Fruit fly (Drosophila melanogaster) whole organism, prepupa: ENCODE data around the gene erm.

Experiments
- Blimp-1 ChIP-seq: fragments of 200-800 bp; sonication (Bioruptor generic); optimal IDR thresholded peaks from 3 replicates; lab custom pipeline; 2017; ENCODE audit warnings: missing biosample characterization, missing genetic modification characterization, mild to moderate bottlenecking, moderate library complexity, missing genetic modification reagents
- CG11294 ChIP-seq: fragments of 200-800 bp; sonication (Bioruptor generic); IDR thresholded peaks from 2 replicates; pipeline ENCODE4 v1.3.6; 2022; ENCODE audit warnings: missing biosample characterization, missing genetic modification characterization
- CG11902 ChIP-seq: fragments of 200-800 bp; sonication (Bioruptor generic); optimal IDR thresholded peaks from 3 replicates; lab custom pipeline; 2016; ENCODE audit warnings: missing biosample characterization, missing genetic modification characterization
- CG15336 ChIP-seq: fragments of 200-800 bp; sonication (Bioruptor generic); IDR thresholded peaks from 2 replicates; pipeline ENCODE4 v1.3.6; 2022; ENCODE audit warnings: missing biosample characterization, missing genetic modification characterization
- CG16779 ChIP-seq: fragments of 200-800 bp; sonication (Bioruptor generic); optimal IDR thresholded peaks from 3 replicates; lab custom pipeline; 2017; ENCODE audit warnings: missing biosample characterization, mild to moderate bottlenecking, missing genetic modification characterization
- CG31627 ChIP-seq: fragments of 200-800 bp; sonication (Bioruptor generic); optimal IDR thresholded peaks from 3 replicates; lab custom pipeline; 2016; ENCODE audit warnings: missing biosample characterization, missing genetic modification characterization
- CG32006 ChIP-seq: fragments of 200-800 bp; sonication (Bioruptor generic); optimal IDR thresholded peaks from 3 replicates; lab custom pipeline; 2017; ENCODE audit warnings: missing biosample characterization, mild to moderate bottlenecking, missing genetic modification characterization
- CG6163 ChIP-seq: fragments of 200-800 bp; sonication (Bioruptor generic); IDR thresholded peaks from 3 replicates; pipeline ENCODE4 v1.3.6; 2022; ENCODE audit warnings: missing biosample characterization, missing genetic modification characterization
- CG6792 ChIP-seq: fragments of 200-800 bp; sonication (Bioruptor generic); optimal IDR thresholded peaks from 3 replicates; lab custom pipeline; 2016; ENCODE audit warnings: missing biosample characterization, missing genetic modification characterization
- CG6808 ChIP-seq: fragments of 200-800 bp; sonication (Bioruptor generic); optimal IDR thresholded peaks from 3 replicates; lab custom pipeline; 2017; ENCODE audit warnings: missing biosample characterization, missing genetic modification characterization, mild to moderate bottlenecking, moderate library complexity, missing genetic modification reagents
- CG7368 ChIP-seq: fragments of 200-800 bp; sonication (Bioruptor generic); optimal IDR thresholded peaks from 3 replicates; lab custom pipeline; 2016; ENCODE audit warnings: missing biosample characterization, missing genetic modification characterization
- CG8319 ChIP-seq: fragments of 200-800 bp; sonication (Bioruptor generic); optimal IDR thresholded peaks from 3 replicates; lab custom pipeline; 2016; ENCODE audit warnings: missing biosample characterization, missing genetic modification characterization
- CG8632 ChIP-seq: fragments of 200-800 bp; sonication (Bioruptor generic); optimal IDR thresholded peaks from 3 replicates; lab custom pipeline; 2016; ENCODE audit warnings: missing biosample characterization, missing genetic modification characterization
- Eip75B ChIP-seq: fragments of 200-800 bp; sonication (Bioruptor generic); optimal IDR thresholded peaks from 3 replicates; lab custom pipeline; 2016; ENCODE audit warnings: missing biosample characterization, missing genetic modification characterization
- Eip78C ChIP-seq: fragments of 200-800 bp; sonication (Bioruptor generic); peaks from one replicate; lab custom pipeline; 2016; ENCODE audit warnings: missing biosample characterization, missing genetic modification characterization
- Ets21C ChIP-seq: fragments of 200-800 bp; sonication (Bioruptor generic); optimal IDR thresholded peaks from 3 replicates; lab custom pipeline; 2016; ENCODE audit warnings: missing biosample characterization, missing genetic modification characterization
- Ets96B ChIP-seq: fragments of 200-800 bp; optimal IDR thresholded peaks from 2 replicates; lab custom pipeline; 2019; ENCODE audit warnings: missing biosample characterization, mild to moderate bottlenecking, missing genetic modification characterization, moderate library complexity
- Gug ChIP-seq: fragments of 200-800 bp; sonication (Bioruptor generic); IDR thresholded peaks from 2 replicates; pipeline ENCODE4 v1.3.6; 2022; ENCODE audit warnings: missing biosample characterization, missing genetic modification characterization
- Hr39 ChIP-seq: fragments of 200-800 bp; sonication (Bioruptor generic); optimal IDR thresholded peaks from 2 replicates; lab custom pipeline; 2016; ENCODE audit warnings: missing biosample characterization, missing genetic modification characterization
- Lpt ChIP-seq: fragments of 200-800 bp; sonication (Bioruptor generic); optimal IDR thresholded peaks from 3 replicates; lab custom pipeline; 2016; ENCODE audit warnings: missing biosample characterization, missing genetic modification characterization
- Met ChIP-seq: fragments of 200-800 bp; sonication (Bioruptor generic); optimal IDR thresholded peaks from 3 replicates; lab custom pipeline; 2016; ENCODE audit warnings: missing biosample characterization, missing genetic modification characterization
- OdsH ChIP-seq: fragments of 200-800 bp; sonication (Bioruptor generic); optimal IDR thresholded peaks from 3 replicates; lab custom pipeline; 2016; ENCODE audit warnings: missing biosample characterization, missing genetic modification characterization
- Smox ChIP-seq: fragments of 200-800 bp; sonication (Bioruptor generic); optimal IDR thresholded peaks from 3 replicates; lab custom pipeline; 2016; ENCODE audit warnings: missing biosample characterization, missing genetic modification characterization
- Sox14 ChIP-seq: fragments of 200-800 bp; sonication (Bioruptor generic); optimal IDR thresholded peaks from 3 replicates; lab custom pipeline; 2016; ENCODE audit warnings: missing biosample characterization, missing genetic modification characterization
- Sox15 ChIP-seq: fragments of 200-800 bp; sonication (Bioruptor generic); optimal IDR thresholded peaks from 3 replicates; lab custom pipeline; 2016; ENCODE audit warnings: missing biosample characterization, missing genetic modification characterization
- acj6 ChIP-seq: fragments of 200-800 bp; sonication (Bioruptor generic); optimal IDR thresholded peaks from 3 replicates; lab custom pipeline; 2016; ENCODE audit warnings: missing biosample characterization, missing genetic modification characterization
- cyc ChIP-seq: fragments of 200-800 bp; sonication (Bioruptor generic); optimal IDR thresholded peaks from 3 replicates; lab custom pipeline; 2016; ENCODE audit warnings: missing biosample characterization, missing genetic modification characterization
- dac ChIP-seq: fragments of 200-800 bp; sonication (Bioruptor generic); optimal IDR thresholded peaks from 2 replicates; lab custom pipeline; 2017; ENCODE audit warnings: missing biosample characterization, mild to moderate bottlenecking, missing genetic modification characterization
- dsx ChIP-seq: fragments of 200-800 bp; optimal IDR thresholded peaks from 3 replicates; lab custom pipeline; 2019; ENCODE audit warnings: missing biosample characterization, mild to moderate bottlenecking, missing genetic modification characterization, moderate library complexity; ENCODE audit not compliant: poor library complexity, severe bottlenecking
- eg ChIP-seq: fragments of 200-800 bp; sonication (Bioruptor generic); IDR thresholded peaks from 3 replicates; pipeline ENCODE4 v1.3.6; 2022; ENCODE audit warnings: missing biosample characterization, missing genetic modification characterization
- esn ChIP-seq: fragments of 200-800 bp; sonication (Bioruptor generic); optimal IDR thresholded peaks from 2 replicates; lab custom pipeline; 2016; ENCODE audit warnings: missing biosample characterization, mild to moderate bottlenecking, missing genetic modification characterization, moderate library complexity
- fd59A ChIP-seq: fragments of 200-800 bp; sonication (Bioruptor generic); optimal IDR thresholded peaks from 2 replicates; lab custom pipeline; 2017; ENCODE audit warnings: missing biosample characterization, mild to moderate bottlenecking, missing genetic modification characterization, missing genetic modification reagents
- fkh ChIP-seq: fragments of 200-800 bp; sonication (Bioruptor generic); optimal IDR thresholded peaks from 3 replicates; lab custom pipeline; 2017; ENCODE audit warnings: missing biosample characterization, mild to moderate bottlenecking, missing genetic modification characterization, moderate library complexity
- lz ChIP-seq: fragments of 200-800 bp; sonication (Bioruptor generic); optimal IDR thresholded peaks from 3 replicates; lab custom pipeline; 2016; ENCODE audit warnings: missing biosample characterization, missing genetic modification characterization
- pdm3 ChIP-seq: fragments of 200-800 bp; sonication (Bioruptor generic); optimal IDR thresholded peaks from 3 replicates; lab custom pipeline; 2016; ENCODE audit warnings: missing biosample characterization, missing genetic modification characterization
- spab ChIP-seq: fragments of 200-800 bp; sonication (Bioruptor generic); optimal IDR thresholded peaks from 2 replicates; lab custom pipeline; 2017; ENCODE audit warnings: missing biosample characterization, mild to moderate bottlenecking, missing genetic modification characterization, missing genetic modification reagents
- svp ChIP-seq: fragments of 200-800 bp; sonication (Bioruptor generic); peaks from one replicate; lab custom pipeline; 2016; ENCODE audit warnings: missing biosample characterization, missing genetic modification characterization
- vri ChIP-seq: fragments of 200-800 bp; sonication (Bioruptor generic); optimal IDR thresholded peaks from 3 replicates; lab custom pipeline; 2016; ENCODE audit warnings: missing biosample characterization, mild to moderate bottlenecking, missing genetic modification characterization

Gene erm

DNA sequence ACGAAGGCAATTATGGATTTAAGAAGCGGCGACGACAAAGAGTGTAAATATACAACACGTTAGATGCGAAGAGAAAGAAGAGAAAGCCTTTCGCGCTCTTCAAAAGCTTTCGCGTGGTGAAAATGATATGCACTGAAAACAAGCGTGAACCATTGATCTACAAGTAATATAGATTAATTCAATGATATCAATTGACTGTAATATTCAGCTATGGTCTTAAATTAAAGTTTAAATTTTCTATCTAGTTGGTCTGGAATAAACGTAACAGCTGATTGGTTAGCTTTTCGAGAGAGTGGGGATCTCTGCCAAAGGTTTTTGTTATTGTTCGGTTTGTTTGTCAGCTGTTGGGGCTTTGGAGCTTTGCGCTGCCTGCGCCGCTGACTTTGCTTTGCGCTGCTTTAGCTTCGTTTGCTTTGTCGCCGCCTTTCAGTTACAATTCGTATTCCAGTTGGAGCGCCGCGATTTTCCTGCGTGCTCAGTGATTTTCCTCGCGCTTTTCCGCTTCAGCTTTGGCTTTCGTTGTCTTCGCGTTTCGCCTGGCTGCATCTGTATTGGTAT is 58.8 kb downstream of the erm start (continued):
- TF ChIP-seq esn (GFP tag; lab: Kevin White, UChicago): peak; percentile 69
- no peak for TF ChIP-seq CG11294 (GFP tag; lab: Robert Waterston, UW)
- no peak for TF ChIP-seq CG8319 (GFP tag; lab: Kevin White, UChicago)
- peak; percentile 31 for TF ChIP-seq CG7368 (GFP tag; lab: Kevin White, UChicago)
- TF ChIP-seq Ets96B (tag; lab: Kevin White, UChicago): peak; percentile 18
- peak; percentile 17 for TF ChIP-seq Hr39 (GFP tag; lab: Kevin White, UChicago)
- peak; percentile 36 for TF ChIP-seq CG6792 (GFP tag; lab: Kevin White, UChicago)
- TF ChIP-seq vri (GFP tag; lab: Kevin White, UChicago): peak; percentile 57
- TF ChIP-seq Lpt (GFP tag; lab: Kevin White, UChicago): peak; percentile 46
- TF ChIP-seq Ets21C (GFP tag; lab: Kevin White, UChicago): peak; percentile 5
- TF ChIP-seq pdm3: peak; percentile 50
- peak; percentile 33 for TF ChIP-seq CG31627 (GFP tag; lab: Kevin White, UChicago)
- peak; percentile 19 for TF ChIP-seq dac (GFP tag; lab: Kevin White, UChicago)

DNA sequence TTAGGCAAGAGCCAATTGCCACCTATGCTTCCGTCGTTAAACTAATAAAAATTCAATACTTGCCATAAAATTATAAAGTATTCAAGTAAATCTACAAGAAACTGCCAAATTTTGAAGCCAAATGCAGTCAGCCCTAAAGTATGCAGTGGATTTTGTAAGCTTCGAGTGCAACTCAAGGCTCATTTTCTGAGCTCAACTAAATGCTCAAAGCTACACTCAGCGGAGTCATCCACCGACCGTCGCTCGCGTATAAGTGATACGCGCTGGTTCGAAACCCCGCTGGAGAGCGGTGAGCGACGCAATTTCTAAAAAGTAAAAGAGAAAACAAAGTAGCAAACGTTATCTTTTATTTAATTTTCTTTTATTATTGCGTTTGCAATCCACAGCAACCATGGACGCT is 60.5 kb downstream of the erm start:
- TF ChIP-seq CG6163 (GFP tag; lab: Robert Waterston, UW): no peak
- no peak for TF ChIP-seq Blimp-1 (GFP tag; lab: Kevin White, UChicago)
- TF ChIP-seq CG6808 (GFP tag; lab: Kevin White, UChicago): no peak
- peak; percentile 19 for TF ChIP-seq fkh (GFP tag; lab: Kevin White, UChicago)
- no peak for TF ChIP-seq CG6792 (GFP tag; lab: Kevin White, UChicago)
- TF ChIP-seq spab (GFP tag; lab: Kevin White, UChicago): no peak
- peak; percentile 69 for TF ChIP-seq dsx (GFP tag; lab: Kevin White, UChicago)
- no peak for TF ChIP-seq cyc
- no peak for TF ChIP-seq CG15336 (GFP tag; lab: Robert Waterston, UW)
- TF ChIP-seq fd59A: no peak
- no peak for TF ChIP-seq Eip75B (GFP tag; lab: Kevin White, UChicago)
- TF ChIP-seq, all 60 proteins: peak for 2

DNA sequence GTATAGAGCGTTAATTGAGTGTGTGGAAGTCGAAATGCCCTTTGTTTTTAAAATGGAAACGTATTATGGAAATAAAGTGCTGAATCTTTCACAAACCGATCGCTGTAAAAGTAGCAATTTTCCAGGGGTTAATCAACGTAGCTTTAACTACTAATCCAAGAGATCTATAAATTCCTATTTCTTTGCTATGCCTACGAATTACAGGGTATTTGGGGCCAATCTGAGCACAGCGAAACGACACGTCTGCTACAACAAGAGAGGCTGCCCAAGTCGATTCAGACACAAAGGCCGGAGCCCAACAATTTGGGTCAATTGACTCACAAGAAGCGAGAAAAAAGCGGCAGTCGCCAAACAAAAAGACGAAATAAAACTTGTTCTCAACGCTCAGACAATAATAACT is 63.1 kb downstream of the erm start:
- TF ChIP-seq CG8632 (GFP tag; lab: Kevin White, UChicago) (peak; percentile 16), Sox14 (GFP tag; lab: Kevin White, UChicago) (peak; percentile 25), Eip78C (GFP tag; lab: Kevin White, UChicago) (peak; percentile 75), Gug (GFP tag; lab: Robert Waterston, UW) (no peak), CG32006 (GFP tag; lab: Kevin White, UChicago) (no peak), eg (GFP tag; lab: Robert Waterston, UW) (peak; percentile 12; the same call in 1 of the 3 replicates), CG7368 (GFP tag; lab: Kevin White, UChicago) (peak; percentile 32), Ets21C (GFP tag; lab: Kevin White, UChicago) (no peak), Smox (GFP tag; lab: Kevin White, UChicago) (no peak), Eip75B (GFP tag; lab: Kevin White, UChicago) (peak; percentile 52), CG15336 (GFP tag; lab: Robert Waterston, UW) (0 out of 2 replicates have a peak, but pooled peaks have one; percentile 7), OdsH (peak; percentile 6), Met (GFP tag; lab: Kevin White, UChicago) (peak; percentile 43), CG6792 (GFP tag; lab: Kevin White, UChicago) (peak; percentile 30), CG8319 (GFP tag; lab: Kevin White, UChicago) (peak; percentile 11), svp (GFP tag; lab: Kevin White, UChicago) (peak; percentile 59), pdm3 (peak; percentile 19)

DNA sequence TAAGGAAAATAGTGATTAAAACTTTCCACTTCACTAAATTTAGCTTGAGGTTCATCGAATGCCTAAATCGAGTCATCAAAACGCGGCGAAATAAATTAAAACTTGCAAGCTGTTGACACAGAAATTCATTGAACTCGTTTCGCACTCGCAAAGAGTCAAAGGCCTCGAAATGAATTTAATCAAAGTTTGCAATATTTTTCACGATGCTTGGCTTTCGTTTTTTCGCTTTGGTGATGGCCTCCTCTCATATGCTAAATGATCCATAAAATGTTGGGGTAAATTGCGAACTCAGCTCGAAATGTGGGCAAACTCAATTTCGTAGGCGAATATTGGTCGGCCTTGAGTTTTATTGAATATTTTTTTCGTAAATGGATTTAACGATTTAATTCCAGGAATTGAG is 63.8 kb downstream of the erm start:
- TF ChIP-seq OdsH (no peak), Sox15 (GFP tag; lab: Kevin White, UChicago) (no peak), Ets21C (GFP tag; lab: Kevin White, UChicago) (no peak), lz (no peak), Sox14 (GFP tag; lab: Kevin White, UChicago) (no peak), CG16779 (tag; lab: Kevin White, UChicago) (no peak), CG11902 (GFP tag; lab: Kevin White, UChicago) (no peak), esn (GFP tag; lab: Kevin White, UChicago) (no peak), eg (GFP tag; lab: Robert Waterston, UW) (no peak), CG8632 (GFP tag; lab: Kevin White, UChicago) (no peak), acj6 (GFP tag; lab: Kevin White, UChicago) (no peak), CG8319 (GFP tag; lab: Kevin White, UChicago) (no peak)
